Fruit fly (Drosophila melanogaster): ENCODE measurements around the gene Prx6a.

DNA sequence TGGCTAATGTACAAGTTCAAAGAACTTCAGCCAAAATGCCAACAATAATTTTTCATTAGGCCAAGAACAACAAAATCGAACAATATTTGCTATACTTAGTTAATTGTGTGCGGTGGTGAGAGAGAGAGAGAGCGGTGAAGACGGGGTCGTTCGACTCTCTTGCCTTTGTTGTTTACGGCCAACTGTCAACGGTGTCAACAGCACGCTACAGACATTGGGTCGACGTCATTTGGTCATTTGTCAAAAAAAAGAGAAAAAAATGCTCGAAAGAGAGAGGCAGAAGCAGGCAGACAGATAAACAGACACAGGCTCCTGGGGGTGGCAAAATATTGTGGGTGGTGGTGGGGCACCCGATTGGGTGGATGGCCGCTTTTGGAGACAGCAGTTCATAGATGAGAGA, 31.5 kb upstream of the Prx6a start:
- no peak for TF ChIP-seq usp (GFP tag; optimal IDR thresholded peaks at IDR 0.05)
- no peak for TF ChIP-seq CG7786 (GFP tag; optimal IDR thresholded peaks at IDR 0.05)
- TF ChIP-seq CG7963 (GFP tag; IDR thresholded peaks at IDR 0.05; ENCODE audit: partially characterized antibody), result no peak
- no peak for TF ChIP-seq CG12744 (GFP tag; optimal IDR thresholded peaks at IDR 0.05)
- TF ChIP-seq insv (GFP tag; optimal IDR thresholded peaks at IDR 0.05), result no peak
